Fruit fly (Drosophila melanogaster) whole organism, embryonic: ENCODE results near the gene CG2712.
A peak's percentile ranks its signal among the peaks of the same experiment; 100 is the strongest.

Experiments
- Antp ChIP-seq: fragments of 200-800 bp; sonication (Bioruptor generic); optimal IDR thresholded peaks from 3 replicates; lab custom pipeline; 2016; ENCODE audit warnings: missing biosample characterization, missing genetic modification characterization
- CG10147 ChIP-seq: fragments of 200-800 bp; sonication (Bioruptor generic); optimal IDR thresholded peaks from 2 replicates; lab custom pipeline; 2019; ENCODE audit warnings: missing biosample characterization, mild to moderate bottlenecking, missing genetic modification characterization, moderate library complexity
- CG1024 ChIP-seq: fragments of 200-800 bp; sonication (Bioruptor generic); IDR thresholded peaks from 2 replicates; pipeline ENCODE4 v1.3.6; 2022; ENCODE audit warnings: missing biosample characterization, missing genetic modification characterization
- CG11247 ChIP-seq: fragments of 200-800 bp; sonication (Bioruptor generic); IDR thresholded peaks from 2 replicates; pipeline ENCODE4 v1.3.6; 2022; ENCODE audit warnings: missing biosample characterization, missing genetic modification characterization
- CG12104 ChIP-seq: fragments of 200-800 bp; sonication (Bioruptor generic); optimal IDR thresholded peaks from 3 replicates; lab custom pipeline; 2016; ENCODE audit warnings: missing biosample characterization, missing genetic modification characterization
- CG12219 ChIP-seq: fragments of 200-800 bp; sonication (Bioruptor generic); optimal IDR thresholded peaks from 3 replicates; lab custom pipeline; 2018; ENCODE audit warnings: missing biosample characterization, mild to moderate bottlenecking, missing genetic modification characterization
- CG15011 ChIP-seq: fragments of 200-800 bp; sonication (Bioruptor generic); optimal IDR thresholded peaks from 3 replicates; lab custom pipeline; 2018; ENCODE audit warnings: missing biosample characterization, mild to moderate bottlenecking, missing genetic modification characterization
- CG16779 ChIP-seq: fragments of 200-800 bp; sonication (Bioruptor generic); IDR thresholded peaks from 2 replicates; pipeline ENCODE4 v1.3.6; 2022; ENCODE audit warnings: missing biosample characterization, missing genetic modification characterization
- CG17802 ChIP-seq: fragments of 200-800 bp; sonication (Bioruptor generic); optimal IDR thresholded peaks from 2 replicates; lab custom pipeline; 2018; ENCODE audit warnings: missing biosample characterization, mild to moderate bottlenecking, missing genetic modification characterization, moderate library complexity
- CG17829 ChIP-seq: fragments of 200-800 bp; optimal IDR thresholded peaks from 2 replicates; lab custom pipeline; 2019; ENCODE audit warnings: missing biosample characterization, mild to moderate bottlenecking, missing genetic modification characterization, moderate library complexity
- CG2120 ChIP-seq: fragments of 200-800 bp; sonication (Bioruptor generic); optimal IDR thresholded peaks from 3 replicates; lab custom pipeline; 2016; ENCODE audit warnings: missing biosample characterization, missing genetic modification characterization
- CG2129 ChIP-seq: fragments of 200-800 bp; sonication (Bioruptor generic); IDR thresholded peaks from 2 replicates; pipeline ENCODE4 v1.3.6; 2022; ENCODE audit warnings: missing biosample characterization, missing genetic modification characterization; ENCODE audit not compliant: partially characterized antibody
- CG2199 ChIP-seq: fragments of 200-800 bp; sonication (Bioruptor generic); IDR thresholded peaks from 3 replicates; pipeline ENCODE4 v1.3.6; 2022; ENCODE audit warnings: missing biosample characterization, missing genetic modification characterization
- CG30403 ChIP-seq: fragments of 200-800 bp; sonication (Bioruptor generic); optimal IDR thresholded peaks from 3 replicates; lab custom pipeline; 2016; ENCODE audit warnings: missing biosample characterization, missing genetic modification characterization
- CG31441 ChIP-seq: fragments of 200-800 bp; sonication (Bioruptor generic); IDR thresholded peaks from 2 replicates; pipeline ENCODE4 v1.3.6; 2022; ENCODE audit warnings: missing biosample characterization, missing genetic modification characterization
- CG4328 ChIP-seq: fragments of 200-800 bp; sonication (Bioruptor generic); optimal IDR thresholded peaks from 3 replicates; lab custom pipeline; 2017; ENCODE audit warnings: missing biosample characterization, missing genetic modification reagents, missing genetic modification characterization
- CG4360 ChIP-seq: fragments of 200-800 bp; sonication (Bioruptor generic); IDR thresholded peaks from 2 replicates; pipeline ENCODE4 v1.3.6; 2022; ENCODE audit warnings: missing biosample characterization, missing genetic modification characterization
- CG4730 ChIP-seq: fragments of 200-800 bp; sonication (Bioruptor generic); IDR thresholded peaks from 2 replicates; pipeline ENCODE4 v1.3.6; 2022; ENCODE audit warnings: missing biosample characterization, missing genetic modification characterization
- CG5180 ChIP-seq: fragments of 200-800 bp; sonication (Bioruptor generic); optimal IDR thresholded peaks from 3 replicates; lab custom pipeline; 2017; ENCODE audit warnings: missing biosample characterization, missing genetic modification characterization, mild to moderate bottlenecking, moderate library complexity, missing genetic modification reagents
- CG6254 ChIP-seq: fragments of 200-800 bp; sonication (Bioruptor generic); optimal IDR thresholded peaks from 3 replicates; lab custom pipeline; 2017; ENCODE audit warnings: mild to moderate bottlenecking, missing biosample characterization, missing genetic modification reagents, missing genetic modification characterization
- CG6854 ChIP-seq: fragments of 200-800 bp; sonication (Bioruptor generic); optimal IDR thresholded peaks from 3 replicates; lab custom pipeline; 2017; ENCODE audit warnings: missing biosample characterization, mild to moderate bottlenecking, missing genetic modification characterization
- CG8388 ChIP-seq: fragments of 200-800 bp; sonication (Bioruptor generic); optimal IDR thresholded peaks from 2 replicates; lab custom pipeline; 2019; ENCODE audit warnings: missing biosample characterization, mild to moderate bottlenecking, missing genetic modification characterization, moderate library complexity
- CG9727 ChIP-seq: fragments of 200-800 bp; sonication (Bioruptor generic); optimal IDR thresholded peaks from 3 replicates; lab custom pipeline; 2017; ENCODE audit warnings: missing biosample characterization, mild to moderate bottlenecking, missing genetic modification characterization
- CG9797 ChIP-seq: fragments of 200-800 bp; sonication (Bioruptor generic); optimal IDR thresholded peaks from 3 replicates; lab custom pipeline; 2018; ENCODE audit warnings: missing biosample characterization, mild to moderate bottlenecking, missing genetic modification characterization
- CG9817 ChIP-seq: fragments of 200-800 bp; sonication (Bioruptor generic); optimal IDR thresholded peaks from 2 replicates; lab custom pipeline; 2018; ENCODE audit warnings: missing biosample characterization, mild to moderate bottlenecking, missing genetic modification characterization, moderate library complexity
- D19A ChIP-seq: fragments of 200-800 bp; optimal IDR thresholded peaks from 3 replicates; lab custom pipeline; 2019; ENCODE audit warnings: missing biosample characterization, mild to moderate bottlenecking, missing genetic modification characterization, moderate library complexity
- Drgx ChIP-seq: fragments of 200-800 bp; sonication (Bioruptor generic); IDR thresholded peaks from 2 replicates; pipeline ENCODE4 v1.3.6; 2022; ENCODE audit warnings: missing biosample characterization, missing genetic modification characterization
- HHEX ChIP-seq: fragments of 200-800 bp; sonication (Bioruptor generic); optimal IDR thresholded peaks from 3 replicates; lab custom pipeline; 2017; ENCODE audit warnings: missing biosample characterization, mild to moderate bottlenecking, missing genetic modification characterization, missing genetic modification reagents
- Hr39 ChIP-seq: fragments of >200 bp; optimal IDR thresholded peaks from 2 replicates; lab custom pipeline; 2017
- Nf-YB ChIP-seq: fragments of 200-800 bp; sonication (Bioruptor generic); optimal IDR thresholded peaks from 3 replicates; lab custom pipeline; 2019; ENCODE audit warnings: missing biosample characterization, mild to moderate bottlenecking, missing genetic modification characterization, moderate library complexity
- Oli ChIP-seq: fragments of 200-800 bp; sonication (Bioruptor generic); optimal IDR thresholded peaks from 2 replicates; lab custom pipeline; 2018; ENCODE audit warnings: missing biosample characterization, mild to moderate bottlenecking, missing genetic modification characterization, moderate library complexity
- Stat92E ChIP-seq, 3 experiments: fragments of >200 bp in 2 of 3; fragments of 200-800 bp in 1 of 3; sonication (Bioruptor generic) in 1 of 3; optimal IDR thresholded peaks; 2 replicates each; lab custom pipeline; 2017 to 2019; ENCODE audit warnings: missing biosample characterization in 3 of 3, missing genetic modification characterization in 3 of 3, mild to moderate bottlenecking in 1 of 3, moderate library complexity in 1 of 3
- Xbp1 ChIP-seq: fragments of 200-800 bp; sonication (Bioruptor generic); optimal IDR thresholded peaks from 3 replicates; lab custom pipeline; 2016; ENCODE audit warnings: missing biosample characterization, mild to moderate bottlenecking, missing genetic modification characterization
- al ChIP-seq: fragments of 200-800 bp; sonication (Bioruptor generic); IDR thresholded peaks from 2 replicates; pipeline ENCODE4 v1.3.6; 2022; ENCODE audit warnings: missing biosample characterization, missing genetic modification characterization
- az2 ChIP-seq: fragments of 200-800 bp; sonication (Bioruptor generic); optimal IDR thresholded peaks from 3 replicates; lab custom pipeline; 2016; ENCODE audit warnings: missing biosample characterization, missing genetic modification characterization
- br ChIP-seq: fragments of >200 bp; optimal IDR thresholded peaks from 2 replicates; lab custom pipeline; 2017
- chinmo ChIP-seq: fragments of 200-800 bp; sonication (Bioruptor generic); IDR thresholded peaks from 4 replicates; pipeline ENCODE4 v1.3.6; 2022; ENCODE audit warnings: missing biosample characterization, missing genetic modification characterization; ENCODE audit not compliant: partially characterized antibody
- dati ChIP-seq: fragments of 200-800 bp; sonication (Bioruptor generic); IDR thresholded peaks from 2 replicates; pipeline ENCODE4 v1.3.6; 2022; ENCODE audit warnings: missing biosample characterization, missing genetic modification characterization
- fd64A ChIP-seq: fragments of 200-800 bp; sonication (Bioruptor generic); optimal IDR thresholded peaks from 3 replicates; lab custom pipeline; 2018; ENCODE audit warnings: missing biosample characterization, mild to moderate bottlenecking, missing genetic modification characterization
- fru ChIP-seq: fragments of >200 bp; optimal IDR thresholded peaks from 2 replicates; lab custom pipeline; 2017
- gce ChIP-seq: fragments of 200-800 bp; sonication (Bioruptor generic); IDR thresholded peaks from 3 replicates; pipeline ENCODE4 v1.3.6; 2022; ENCODE audit warnings: missing biosample characterization, missing genetic modification characterization
- grn ChIP-seq: fragments of 200-800 bp; sonication (Bioruptor generic); optimal IDR thresholded peaks from 3 replicates; lab custom pipeline; 2017; ENCODE audit warnings: missing biosample characterization, missing genetic modification characterization
- gsb-n ChIP-seq: fragments of 200-800 bp; sonication (Bioruptor generic); optimal IDR thresholded peaks from 3 replicates; lab custom pipeline; 2018; ENCODE audit warnings: missing biosample characterization, mild to moderate bottlenecking, missing genetic modification characterization
- lmd ChIP-seq: fragments of 200-800 bp; sonication (Bioruptor generic); IDR thresholded peaks from 2 replicates; pipeline ENCODE4 v1.3.6; 2022; ENCODE audit warnings: missing biosample characterization, missing genetic modification characterization
- nerfin-1 ChIP-seq: fragments of 200-800 bp; sonication (Bioruptor generic); optimal IDR thresholded peaks from 3 replicates; lab custom pipeline; 2019; ENCODE audit warnings: missing biosample characterization, mild to moderate bottlenecking, missing genetic modification characterization, moderate library complexity
- repo ChIP-seq: fragments of 200-800 bp; sonication (Bioruptor generic); optimal IDR thresholded peaks from 2 replicates; lab custom pipeline; 2016; ENCODE audit warnings: missing biosample characterization, missing genetic modification characterization
- slou ChIP-seq: fragments of 200-800 bp; sonication (Bioruptor generic); optimal IDR thresholded peaks from 3 replicates; lab custom pipeline; 2016; ENCODE audit warnings: missing biosample characterization, missing genetic modification characterization
- tup ChIP-seq: fragments of 200-800 bp; sonication (Bioruptor generic); optimal IDR thresholded peaks from 2 replicates; lab custom pipeline; 2016; ENCODE audit warnings: missing biosample characterization, mild to moderate bottlenecking, missing genetic modification characterization, moderate library complexity
- usp ChIP-seq: fragments of >200 bp; optimal IDR thresholded peaks from 2 replicates; lab custom pipeline; 2017; ENCODE audit warnings: missing biosample characterization, missing genetic modification characterization
- yki ChIP-seq: fragments of >200 bp; optimal IDR thresholded peaks from 3 replicates; lab custom pipeline; 2018
- zen ChIP-seq: fragments of 200-800 bp; sonication (Bioruptor generic); optimal IDR thresholded peaks from 3 replicates; lab custom pipeline; 2018; ENCODE audit warnings: missing biosample characterization, mild to moderate bottlenecking, missing genetic modification characterization, moderate library complexity
- zfh2 ChIP-seq: fragments of 200-800 bp; sonication (Bioruptor generic); optimal IDR thresholded peaks from 2 replicates; lab custom pipeline; 2016; ENCODE audit warnings: missing biosample characterization, missing genetic modification characterization

The CG2712 gene

DNA sequence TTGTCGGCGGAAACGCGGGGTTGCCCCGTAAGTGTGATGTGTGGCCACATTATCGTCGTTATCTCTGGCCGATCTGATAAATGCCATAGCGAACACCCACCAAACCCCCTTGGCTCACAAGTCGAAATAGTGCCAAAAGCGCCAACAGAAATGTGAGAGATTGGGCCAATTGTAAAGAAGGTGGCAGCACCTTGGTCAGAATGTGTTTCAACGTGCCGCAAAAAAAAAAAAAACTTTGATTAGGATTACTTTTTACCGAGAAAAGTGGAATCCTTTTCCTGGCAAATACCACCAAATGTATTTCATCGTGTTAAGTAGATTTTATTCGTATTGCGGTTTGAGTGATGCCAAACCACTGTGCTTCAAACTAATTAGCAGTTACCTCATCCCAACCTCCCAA, 10.8 kb downstream of the CG2712 start (continued):
- TF ChIP-seq CG12219 (GFP tag; lab: Kevin White, UChicago) (peak; percentile 65), CG10147 (GFP tag; lab: Kevin White, UChicago) (peak; percentile 35), dati (GFP tag; lab: Robert Waterston, UW) (peak; percentile 29; the same call in 1 of the 2 replicates), Nf-YB (peak; percentile 41), CG1024 (GFP tag; lab: Robert Waterston, UW) (peak; percentile 37; the same call in 1 of the 2 replicates), CG9727 (GFP tag; lab: Kevin White, UChicago) (peak; percentile 69), al (GFP tag; lab: Robert Waterston, UW) (peak; percentile 86), CG12104 (peak; percentile 67), gsb-n (tag; lab: Kevin White, UChicago) (no peak), CG11247 (peak; percentile 89), CG4730 (GFP tag; lab: Robert Waterston, UW) (peak; percentile 83), gce (GFP tag; lab: Robert Waterston, UW) (peak; percentile 54; the same call in 1 of the 3 replicates), zfh2 (GFP tag; lab: Kevin White, UChicago) (peak; percentile 89), HHEX (GFP tag; lab: Kevin White, UChicago) (peak; percentile 82), CG4328 (GFP tag; lab: Kevin White, UChicago) (no peak), CG6254 (GFP tag; lab: Kevin White, UChicago) (peak; percentile 42), CG9797 (GFP tag; lab: Kevin White, UChicago) (no peak), fru (no peak), slou (peak; percentile 44), CG6854 (GFP tag; lab: Kevin White, UChicago) (peak; percentile 53), CG16779 (peak; percentile 83), CG9817 (tag; lab: Kevin White, UChicago) (peak; percentile 69), CG31441 (GFP tag; lab: Robert Waterston, UW) (peak; percentile 66; the same call in 1 of the 2 replicates), D19A (tag; lab: Kevin White, UChicago) (no peak), fd64A (GFP tag; lab: Kevin White, UChicago) (no peak), yki (lab: Kevin White, UChicago) (no peak), Drgx (GFP tag; lab: Robert Waterston, UW) (peak; percentile 64), chinmo (GFP tag; lab: Robert Waterston, UW) (no peak), CG2120 (GFP tag; lab: Kevin White, UChicago) (peak; percentile 95), CG2129 (no peak), nerfin-1 (no peak), br (lab: Kevin White, UChicago) (no peak), CG8388 (peak; percentile 16), grn (peak; percentile 78), CG2199 (GFP tag; lab: Robert Waterston, UW) (no peak), CG4360 (no peak), Xbp1 (peak; percentile 74), CG15011 (GFP tag; lab: Kevin White, UChicago) (peak; percentile 73), CG17829 (tag; lab: Kevin White, UChicago) (no peak), CG5180 (GFP tag; lab: Kevin White, UChicago) (peak; percentile 41), tup (GFP tag; lab: Kevin White, UChicago) (peak; percentile 66), Stat92E (GFP tag; optimal IDR thresholded peaks at IDR 0.05; lab: Kevin White, UChicago) (no peak), lmd (GFP tag; lab: Robert Waterston, UW) (peak; percentile 89), CG30403 (GFP tag; lab: Kevin White, UChicago) (peak; percentile 72), Oli (tag; lab: Kevin White, UChicago) (peak; percentile 79), usp (GFP tag; lab: Kevin White, UChicago) (no peak), az2 (peak; percentile 67), CG17802 (tag; lab: Kevin White, UChicago) (no peak), repo (peak; percentile 62), Antp (GFP tag; lab: Kevin White, UChicago) (peak; percentile 88), zen (tag; lab: Kevin White, UChicago) (peak; percentile 19), Hr39 (no peak)
